Worm (Caenorhabditis elegans): ENCODE results near the gene gasr-8.

Gene gasr-8

ce11 chrV:14689060-14689750 is at the start of gene gasr-8:
Gene gasr-8, plus strand, starts transcription at chrV:14689110.
- TF ChIP-seq fkh-8 (tag; optimal IDR thresholded peaks at IDR 0.05) (peak; percentile 54), nhr-85 (tag) (peak; percentile 20), sptf-1 (tag; optimal IDR thresholded peaks at IDR 0.05) (no peak), lin-35 (GFP tag; optimal IDR thresholded peaks at IDR 0.05) (peak in 1 of 2 experiments; percentile 16), efl-1 (optimal IDR thresholded peaks at IDR 0.05) (no peak), efl-1 (GFP tag; optimal IDR thresholded peaks at IDR 0.05 in 1 of 2) (peak in 1 of 2 experiments; percentile 41)

ce11 chrV:14640071-14640470 is 48.8 kb upstream of the gasr-8 start, which contains the start of gene F43D2.7:
Gene F43D2.7, minus strand, starts transcription at chrV:14640171.
- no peak for TF ChIP-seq snu-23 (GFP tag; optimal IDR thresholded peaks at IDR 0.05)
- no peak for TF ChIP-seq snpc-4 (tag; optimal IDR thresholded peaks at IDR 0.05)
- no peak for TF ChIP-seq unc-98 (GFP tag; IDR thresholded peaks at IDR 0.05)
- no peak for TF ChIP-seq unc-130 (tag; optimal IDR thresholded peaks at IDR 0.05)
- TF ChIP-seq pag-3 (tag; optimal IDR thresholded peaks at IDR 0.05; ENCODE audit: borderline replicate concordance, insufficient read depth), result no peak
- TF ChIP-seq swsn-7 (tag; optimal IDR thresholded peaks at IDR 0.05), result no peak
- no peak for TF ChIP-seq nhr-76 (tag; optimal IDR thresholded peaks at IDR 0.05)

- TF ChIP-seq egl-13 (tag; optimal IDR thresholded peaks at IDR 0.05), result no peak
- peak in 1 of 2 experiments; percentile 18 for TF ChIP-seq lin-35 (GFP tag; optimal IDR thresholded peaks at IDR 0.05)
- TF ChIP-seq nhr-77 (tag; optimal IDR thresholded peaks at IDR 0.05), result no peak
- TF ChIP-seq elt-2 (tag; optimal IDR thresholded peaks at IDR 0.05), result peak; percentile 70
- no peak for TF ChIP-seq dsc-1 (tag; optimal IDR thresholded peaks at IDR 0.05)
- no peak for TF ChIP-seq efl-3 (GFP tag; optimal IDR thresholded peaks at IDR 0.05)
These were observed 48.1 kb upstream of the gasr-8 start, which contains the start of gene C54G10.1 for ce11 chrV:14640769-14641168. Gene C54G10.1, plus strand, starts transcription at chrV:14641101.

ce11 chrV:14642016-14642415 is 46.9 kb upstream of the gasr-8 start:
- no peak for TF ChIP-seq xbp-1 (tag; optimal IDR thresholded peaks at IDR 0.05)
- no peak for TF ChIP-seq skn-1 (tag; optimal IDR thresholded peaks at IDR 0.05)
- TF ChIP-seq C04F5.9 (tag; optimal IDR thresholded peaks at IDR 0.05), result no peak
- no peak for TF ChIP-seq snpc-4 (tag; optimal IDR thresholded peaks at IDR 0.05)
- TF ChIP-seq dsc-1 (tag; optimal IDR thresholded peaks at IDR 0.05), result no peak
- TF ChIP-seq blmp-1 (tag; optimal IDR thresholded peaks at IDR 0.05), result no peak
- no peak for TF ChIP-seq ztf-4 (tag; optimal IDR thresholded peaks at IDR 0.05)
- no peak for TF ChIP-seq tbx-2 (tag; optimal IDR thresholded peaks at IDR 0.05)
- TF ChIP-seq lin-14 (GFP tag; optimal IDR thresholded peaks at IDR 0.05), result no peak
- TF ChIP-seq snu-23 (GFP tag; optimal IDR thresholded peaks at IDR 0.05), result no peak

ce11 chrV:14645817-14646789 is 42.8 kb upstream of the gasr-8 start, which contains the start of the genes rfc-1 and pmp-3:
Gene rfc-1, minus strand, starts transcription at chrV:14645979.
Gene pmp-3, plus strand, starts transcription at chrV:14646739.
- TF ChIP-seq ceh-88 (GFP tag; IDR thresholded peaks at IDR 0.05) (no peak), zip-4 (GFP tag; optimal IDR thresholded peaks at IDR 0.05) (no peak), nhr-237 (tag; optimal IDR thresholded peaks at IDR 0.05) (no peak), fos-1 (tag; optimal IDR thresholded peaks at IDR 0.05) (no peak), nhr-71 (tag; optimal IDR thresholded peaks at IDR 0.05) (peak; percentile 42), ces-1 (GFP tag; optimal IDR thresholded peaks at IDR 0.05) (no peak), nhr-47 (tag; optimal IDR thresholded peaks at IDR 0.05) (no peak), nhr-90 (tag; optimal IDR thresholded peaks at IDR 0.05; ENCODE audit: poor library complexity) (no peak), lin-15B (tag; optimal IDR thresholded peaks at IDR 0.05) (peak; percentile 29), aly-2 (tag; optimal IDR thresholded peaks at IDR 0.05) (no peak), nhr-19 (GFP tag; conservative IDR thresholded peaks at IDR 0.05) (no peak), mab-9 (GFP tag; IDR thresholded peaks at IDR 0.05) (no peak), isw-1 (GFP tag; IDR thresholded peaks at IDR 0.05) (no peak), ceh-90 (tag; optimal IDR thresholded peaks at IDR 0.05) (no peak), swsn-7 (tag; optimal IDR thresholded peaks at IDR 0.05) (peak; percentile 9), egl-27 (tag; optimal IDR thresholded peaks at IDR 0.05) (no peak), hlh-4 (tag; optimal IDR thresholded peaks at IDR 0.05) (no peak), grh-1 (GFP tag; IDR thresholded peaks at IDR 0.05) (no peak), mef-2 (tag; optimal IDR thresholded peaks at IDR 0.05) (no peak)
